Worm (Caenorhabditis elegans) whole organism, young adult: ENCODE results near the gene srbc-20.

Source experiments
- ceh-40 ChIP-seq: fragments of 200-800 bp; sonication (Bioruptor generic); IDR thresholded peaks from 2 replicates; pipeline ENCODE4 v1.3.6; 2022; ENCODE audit warnings: missing genetic modification characterization, missing compliant biosample characterization
- chd-7 ChIP-seq: sonication (generic microtip); optimal IDR thresholded peaks from 2 replicates; lab custom pipeline; 2016; ENCODE audit warnings: mild to moderate bottlenecking, missing genetic modification characterization, moderate library complexity, missing compliant biosample characterization
- ets-4 ChIP-seq: fragments of 200-800 bp; sonication (Bioruptor generic); optimal IDR thresholded peaks from 2 replicates; lab custom pipeline; 2018; ENCODE audit warnings: mild to moderate bottlenecking, missing genetic modification characterization, missing compliant biosample characterization
- hlh-26 ChIP-seq: fragments of 200-800 bp; sonication (Bioruptor generic); conservative IDR thresholded peaks from 2 replicates; pipeline ENCODE4 v1.3.6; 2022; ENCODE audit warnings: missing genetic modification reagents, missing genetic modification characterization, missing compliant biosample characterization
- hmg-20 ChIP-seq: fragments of 200-800 bp; sonication (Bioruptor generic); IDR thresholded peaks from 2 replicates; pipeline ENCODE4 v1.3.6; 2022; ENCODE audit warnings: missing genetic modification reagents, missing genetic modification characterization, missing compliant biosample characterization
- nfya-1 ChIP-seq: sonication (generic microtip); optimal IDR thresholded peaks from 2 replicates; lab custom pipeline; 2017; ENCODE audit warnings: antibody characterized with exemption, missing compliant biosample characterization, missing genetic modification characterization, borderline replicate concordance; ENCODE audit not compliant: insufficient read depth
- unc-62 ChIP-seq: fragments of 150-350 bp; optimal IDR thresholded peaks from 2 replicates; lab custom pipeline; 2014; ENCODE audit warnings: missing biosample characterization, missing genetic modification reagents, missing genetic modification characterization

- no peak for TF ChIP-seq ets-4 (GFP tag; lab: Kevin White, UChicago)
- no peak for TF ChIP-seq nfya-1 (tag; lab: Kevin White, UChicago)
- TF ChIP-seq unc-62 (GFP tag; lab: Kevin White, UChicago), result no peak
- no peak for TF ChIP-seq ceh-40 (GFP tag; lab: Robert Waterston, UW)
- TF ChIP-seq hlh-26 (GFP tag; lab: Robert Waterston, UW), result no peak
- TF ChIP-seq chd-7, result no peak
- no peak for TF ChIP-seq hmg-20
These were observed 30.4 kb downstream of the srbc-20 start, which contains the start of gene srbc-17 for ce11 chrV:2177307-2177764.
